Worm (Caenorhabditis elegans) whole organism, L4 larva: ENCODE data around the gene B0464.9.
A peak's percentile ranks its signal among the peaks of the same experiment; 100 is the strongest.

Source experiments
- D1046.2 ChIP-seq: fragments of 200-800 bp; sonication (Bioruptor generic); IDR thresholded peaks from 2 replicates; pipeline ENCODE4 v1.3.6; 2022; ENCODE audit warnings: missing genetic modification characterization, missing compliant biosample characterization
- F26F4.8 ChIP-seq: fragments of 200-800 bp; sonication (Bioruptor generic); conservative IDR thresholded peaks from 2 replicates; pipeline ENCODE4 v1.3.6; 2022; ENCODE audit warnings: missing genetic modification characterization, missing compliant biosample characterization
- F49E8.2 ChIP-seq: sonication (generic microtip); optimal IDR thresholded peaks from 2 replicates; lab custom pipeline; 2016; ENCODE audit warnings: missing compliant biosample characterization, mild to moderate bottlenecking, missing genetic modification characterization, borderline replicate concordance
- T20F7.1 ChIP-seq: fragments of 200-800 bp; sonication (Bioruptor generic); optimal IDR thresholded peaks from 2 replicates; lab custom pipeline; 2018; ENCODE audit warnings: mild to moderate bottlenecking, missing genetic modification characterization, missing compliant biosample characterization
- ZK546.5 ChIP-seq, 2 experiments: sonication (generic microtip); optimal IDR thresholded peaks; 2 replicates each; lab custom pipeline; 2017; ENCODE audit warnings: missing biosample characterization in 2 of 2, missing genetic modification characterization in 2 of 2
- ama-1 ChIP-seq: fragments of 150-350 bp; optimal IDR thresholded peaks from 2 replicates; lab custom pipeline; 2014; ENCODE audit warnings: inconsistent platforms, mixed read lengths
- ceh-20 ChIP-seq: fragments of 200-800 bp; sonication (Bioruptor generic); IDR thresholded peaks from 2 replicates; pipeline ENCODE4 v1.3.6; 2022; ENCODE audit warnings: missing genetic modification reagents, missing genetic modification characterization, missing compliant biosample characterization
- ceh-28 ChIP-seq: fragments of 150-350 bp; optimal IDR thresholded peaks from 2 replicates; lab custom pipeline; 2014; ENCODE audit warnings: missing biosample characterization, missing genetic modification reagents, missing genetic modification characterization
- ceh-32 ChIP-seq: sonication (generic microtip); optimal IDR thresholded peaks from 2 replicates; lab custom pipeline; 2016; ENCODE audit warnings: mild to moderate bottlenecking, missing genetic modification characterization, missing compliant biosample characterization; ENCODE audit not compliant: poor library complexity
- ceh-82 ChIP-seq: sonication (generic microtip); optimal IDR thresholded peaks from 2 replicates; lab custom pipeline; 2017; ENCODE audit warnings: missing biosample characterization, missing genetic modification characterization
- ces-1 ChIP-seq: fragments of 150-350 bp; sonication (generic microtip); optimal IDR thresholded peaks from 4 replicates; lab custom pipeline; 2014; ENCODE audit warnings: missing biosample characterization, missing genetic modification reagents, missing genetic modification characterization
- cey-2 ChIP-seq: sonication (generic microtip); optimal IDR thresholded peaks from 3 replicates; lab custom pipeline; 2017; ENCODE audit warnings: missing genetic modification characterization, mild to moderate bottlenecking, missing compliant biosample characterization, antibody characterized with exemption, borderline replicate concordance; ENCODE audit not compliant: insufficient read depth
- daf-16 ChIP-seq, 3 experiments: sonication (generic microtip); optimal IDR thresholded peaks; 2 replicates each; lab custom pipeline; 2016 to 2017; ENCODE audit warnings: missing genetic modification characterization in 3 of 3, missing genetic modification reagents in 3 of 3, mild to moderate bottlenecking in 2 of 3, missing compliant biosample characterization in 2 of 3, missing biosample characterization in 1 of 3, moderate library complexity in 1 of 3
- dmd-9 ChIP-seq: fragments of 200-800 bp; sonication (Bioruptor generic); IDR thresholded peaks from 2 replicates; pipeline ENCODE4 v1.3.6; 2022; ENCODE audit warnings: missing genetic modification reagents, missing genetic modification characterization, missing compliant biosample characterization
- duxl-1 ChIP-seq: sonication (generic microtip); optimal IDR thresholded peaks from 2 replicates; lab custom pipeline; 2016; ENCODE audit warnings: mild to moderate bottlenecking, missing genetic modification characterization, moderate library complexity, missing compliant biosample characterization; ENCODE audit not compliant: poor library complexity
- dve-1 ChIP-seq: sonication (generic microtip); optimal IDR thresholded peaks from 2 replicates; lab custom pipeline; 2017; ENCODE audit warnings: antibody characterized with exemption, mild to moderate bottlenecking, missing genetic modification characterization, missing compliant biosample characterization; ENCODE audit not compliant: insufficient read depth
- egl-43 ChIP-seq: fragments of 200-800 bp; sonication (Bioruptor generic); IDR thresholded peaks from 2 replicates; pipeline ENCODE4 v1.3.6; 2022; ENCODE audit warnings: missing genetic modification reagents, missing genetic modification characterization, missing compliant biosample characterization
- gei-8 ChIP-seq: fragments of 200-800 bp; sonication (Bioruptor generic); optimal IDR thresholded peaks from 2 replicates; lab custom pipeline; 2018; ENCODE audit warnings: mild to moderate bottlenecking, missing genetic modification characterization, missing compliant biosample characterization
- hif-1 ChIP-seq, 2 experiments: sonication (generic microtip); optimal IDR thresholded peaks; 2 replicates each; lab custom pipeline; 2016 to 2017; ENCODE audit warnings: missing compliant biosample characterization in 2 of 2, missing genetic modification characterization in 2 of 2, missing genetic modification reagents in 2 of 2, missing genotype in 2 of 2, mild to moderate bottlenecking in 1 of 2
- hmg-1.1 ChIP-seq: fragments of 200-800 bp; sonication (Bioruptor generic); IDR thresholded peaks from 2 replicates; pipeline ENCODE4 v1.3.6; 2022; ENCODE audit warnings: missing genetic modification reagents, missing genetic modification characterization, missing compliant biosample characterization
- lin-1 ChIP-seq: fragments of 200-800 bp; sonication (Bioruptor generic); IDR thresholded peaks from 2 replicates; pipeline ENCODE4 v1.3.6; 2022; ENCODE audit warnings: missing genetic modification reagents, missing genetic modification characterization, missing compliant biosample characterization
- lin-13 ChIP-seq: fragments of 150-350 bp; optimal IDR thresholded peaks from 2 replicates; lab custom pipeline; 2014; ENCODE audit warnings: missing biosample characterization, missing genetic modification reagents, missing genetic modification characterization
- lsy-2 ChIP-seq, 2 experiments: fragments of 150-350 bp in 1 of 2; sonication (generic microtip) in 1 of 2; optimal IDR thresholded peaks; 2 replicates each; lab custom pipeline; 2014 to 2017; ENCODE audit warnings: missing biosample characterization in 2 of 2, missing genetic modification characterization in 2 of 2
- madf-9 ChIP-seq: fragments of 200-800 bp; sonication (Bioruptor generic); conservative IDR thresholded peaks from 2 replicates; pipeline ENCODE4 v1.3.6; 2022; ENCODE audit warnings: missing genetic modification reagents, missing genetic modification characterization, missing compliant biosample characterization
- mdl-1 ChIP-seq, 2 experiments: fragments of 150-350 bp in 1 of 2; sonication (generic microtip) in 1 of 2; optimal IDR thresholded peaks; 2 replicates each; lab custom pipeline; 2014 to 2017; ENCODE audit warnings: missing biosample characterization in 2 of 2, missing genetic modification characterization in 2 of 2
- mep-1 ChIP-seq: fragments of 150-350 bp; sonication (generic microtip); optimal IDR thresholded peaks from 3 replicates; lab custom pipeline; 2014; ENCODE audit warnings: missing biosample characterization, missing genetic modification characterization
- mes-2 ChIP-seq: sonication (generic microtip); optimal IDR thresholded peaks from 2 replicates; lab custom pipeline; 2016; ENCODE audit warnings: missing genotype, mild to moderate bottlenecking, missing genetic modification characterization, missing compliant biosample characterization; ENCODE audit not compliant: poor library complexity, severe bottlenecking
- mxl-2 ChIP-seq: fragments of 200-800 bp; sonication (Bioruptor generic); conservative IDR thresholded peaks from 2 replicates; pipeline ENCODE4 v1.3.6; 2022; ENCODE audit warnings: missing genetic modification reagents, missing genetic modification characterization, missing compliant biosample characterization
- mxl-3 ChIP-seq: fragments of 200-800 bp; sonication (Bioruptor generic); optimal IDR thresholded peaks from 2 replicates; lab custom pipeline; 2018; ENCODE audit warnings: mild to moderate bottlenecking, missing genetic modification characterization, missing compliant biosample characterization
- nhr-111 ChIP-seq: fragments of 200-800 bp; sonication (Bioruptor generic); optimal IDR thresholded peaks from 2 replicates; lab custom pipeline; 2018; ENCODE audit warnings: mild to moderate bottlenecking, missing genetic modification characterization, missing compliant biosample characterization
- nhr-25 ChIP-seq: sonication (generic microtip); optimal IDR thresholded peaks from 2 replicates; lab custom pipeline; 2017; ENCODE audit warnings: missing genetic modification characterization, mild to moderate bottlenecking, missing compliant biosample characterization, antibody characterized with exemption, moderate library complexity, borderline replicate concordance; ENCODE audit not compliant: insufficient read depth
- nhr-41 ChIP-seq: fragments of 200-800 bp; sonication (Bioruptor generic); IDR thresholded peaks from 2 replicates; pipeline ENCODE4 v1.3.6; 2022; ENCODE audit warnings: missing genetic modification reagents, missing genetic modification characterization, missing compliant biosample characterization
- nhr-42 ChIP-seq: fragments of 200-800 bp; sonication (Bioruptor generic); IDR thresholded peaks from 2 replicates; pipeline ENCODE4 v1.3.6; 2022; ENCODE audit warnings: missing genetic modification characterization, missing compliant biosample characterization
- nhr-48 ChIP-seq: sonication (generic microtip); optimal IDR thresholded peaks from 2 replicates; lab custom pipeline; 2016; ENCODE audit warnings: mild to moderate bottlenecking, missing genetic modification characterization, missing compliant biosample characterization
- nhr-77 ChIP-seq: fragments of 150-350 bp; optimal IDR thresholded peaks from 2 replicates; lab custom pipeline; 2014; ENCODE audit warnings: missing biosample characterization, missing genetic modification characterization
- pqm-1 ChIP-seq: sonication (generic microtip); optimal IDR thresholded peaks from 2 replicates; lab custom pipeline; 2017; ENCODE audit warnings: missing biosample characterization, missing genetic modification characterization
- rbr-2 ChIP-seq: sonication (generic microtip); optimal IDR thresholded peaks from 2 replicates; lab custom pipeline; 2016; ENCODE audit warnings: missing genotype, missing genetic modification characterization, missing compliant biosample characterization
- saeg-2 ChIP-seq: fragments of 200-800 bp; sonication (Bioruptor generic); IDR thresholded peaks from 2 replicates; pipeline ENCODE4 v1.3.6; 2022; ENCODE audit warnings: missing genetic modification reagents, missing genetic modification characterization, missing compliant biosample characterization
- sdz-12 ChIP-seq: fragments of 200-800 bp; sonication (Bioruptor generic); optimal IDR thresholded peaks from 2 replicates; lab custom pipeline; 2018; ENCODE audit warnings: mild to moderate bottlenecking, missing genetic modification characterization, missing compliant biosample characterization
- set-16 ChIP-seq: fragments of 200-800 bp; sonication (Bioruptor generic); IDR thresholded peaks from 2 replicates; pipeline ENCODE4 v1.3.6; 2022; ENCODE audit warnings: missing genetic modification reagents, missing genetic modification characterization, missing compliant biosample characterization
- snpc-4 ChIP-seq: fragments of 150-350 bp; optimal IDR thresholded peaks from 2 replicates; lab custom pipeline; 2014; ENCODE audit warnings: missing biosample characterization, missing genetic modification characterization
- spr-1 ChIP-seq: sonication (generic microtip); optimal IDR thresholded peaks from 2 replicates; lab custom pipeline; 2016; ENCODE audit warnings: mild to moderate bottlenecking, missing genetic modification characterization, missing compliant biosample characterization
- unc-130 ChIP-seq: sonication (generic microtip); optimal IDR thresholded peaks from 2 replicates; lab custom pipeline; 2016; ENCODE audit warnings: missing genetic modification reagents, missing genetic modification characterization, missing compliant biosample characterization
- zag-1 ChIP-seq: fragments of 150-350 bp; optimal IDR thresholded peaks from 2 replicates; lab custom pipeline; 2014; ENCODE audit warnings: missing biosample characterization, missing genetic modification characterization
- zfp-2 ChIP-seq: sonication (generic microtip); optimal IDR thresholded peaks from 2 replicates; lab custom pipeline; 2016; ENCODE audit warnings: mild to moderate bottlenecking, missing genetic modification characterization, missing compliant biosample characterization
- zfp-3 ChIP-seq: fragments of 200-800 bp; sonication (Bioruptor generic); conservative IDR thresholded peaks from 2 replicates; pipeline ENCODE4 v1.3.6; 2022; ENCODE audit warnings: missing genetic modification reagents, missing genetic modification characterization, missing compliant biosample characterization
- zip-2 ChIP-seq: fragments of 150-350 bp; optimal IDR thresholded peaks from 2 replicates; lab custom pipeline; 2014; ENCODE audit warnings: missing biosample characterization, missing genetic modification characterization

B0464.9 gene

ce11 chrIII:9455980-9456658, 9.4 kb upstream of the B0464.9 start, which contains the start of the genes rheb-1 and spk-1:
TSS of gene rheb-1 (minus strand) at chrIII:9456030.
TSS of gene spk-1 (plus strand) at chrIII:9456608.
- TF ChIP-seq sdz-12 (GFP tag; lab: Kevin White, UChicago): no peak
- TF ChIP-seq T20F7.1 (GFP tag; lab: Kevin White, UChicago): peak; percentile 83
- TF ChIP-seq rbr-2 (tag; lab: Kevin White, UChicago): peak; percentile 89
- TF ChIP-seq mxl-3: peak; percentile 70
- TF ChIP-seq mes-2: peak; percentile 94
- no peak for TF ChIP-seq zag-1 (tag; lab: Kevin White, UChicago)
- no peak for TF ChIP-seq D1046.2 (GFP tag; lab: Robert Waterston, UW)
- TF ChIP-seq ZK546.5 (tag; optimal IDR thresholded peaks at IDR 0.05; lab: Kevin White, UChicago): peak; percentile 21 to 95
- no peak for TF ChIP-seq F26F4.8 (GFP tag; lab: Robert Waterston, UW)
- peak; percentile 89 for TF ChIP-seq nhr-48 (tag; lab: Kevin White, UChicago)
- peak; percentile 53 for TF ChIP-seq pqm-1 (tag; lab: Kevin White, UChicago)
- TF ChIP-seq unc-130 (GFP tag; lab: Kevin White, UChicago): peak; percentile 81
- no peak for TF ChIP-seq mxl-2 (GFP tag; lab: Robert Waterston, UW)
- peak; percentile 89 for TF ChIP-seq mep-1 (tag; lab: Kevin White, UChicago)
- peak; percentile 64; the same call in 1 of the 2 replicates for TF ChIP-seq madf-9 (GFP tag; lab: Robert Waterston, UW)
- TF ChIP-seq hmg-1.1 (GFP tag; lab: Robert Waterston, UW): peak; percentile 77; the same call in 1 of the 2 replicates
- TF ChIP-seq mdl-1 (tag; optimal IDR thresholded peaks at IDR 0.05; lab: Kevin White, UChicago): peak in 1 of 2 experiments; percentile 64
- TF ChIP-seq ces-1: no peak
- TF ChIP-seq ceh-20 (GFP tag; lab: Robert Waterston, UW): peak; percentile 91
- peak; percentile 85 for TF ChIP-seq lin-13 (GFP tag; lab: Kevin White, UChicago)
- TF ChIP-seq spr-1: peak; percentile 77
- TF ChIP-seq F49E8.2 (tag; lab: Kevin White, UChicago): peak; percentile 54
- TF ChIP-seq daf-16 (GFP tag; optimal IDR thresholded peaks at IDR 0.05; lab: Kevin White, UChicago): peak; percentile 50 to 74
- peak; percentile 94 for TF ChIP-seq daf-16 (tag; optimal IDR thresholded peaks at IDR 0.05; lab: Kevin White, UChicago)
- TF ChIP-seq lsy-2 (tag; optimal IDR thresholded peaks at IDR 0.05; lab: Kevin White, UChicago): peak; percentile 97 to 99
- peak; percentile 78; the same call in 1 of the 2 replicates for TF ChIP-seq saeg-2
- 0 out of 2 replicates have a peak, but pooled peaks have one; percentile 22 for TF ChIP-seq nhr-41 (GFP tag; lab: Robert Waterston, UW)
- TF ChIP-seq cey-2 (tag; lab: Kevin White, UChicago): no peak
- no peak for TF ChIP-seq ceh-82 (tag; lab: Kevin White, UChicago)
- TF ChIP-seq ceh-28: peak; percentile 63
- peak; percentile 29 to 83 for TF ChIP-seq hif-1 (tag; optimal IDR thresholded peaks at IDR 0.05; lab: Kevin White, UChicago)
- TF ChIP-seq lin-1 (GFP tag; lab: Robert Waterston, UW): peak; percentile 88
- peak; percentile 18 for TF ChIP-seq ama-1 (lab: Kevin White, UChicago)
- peak; percentile 49 for TF ChIP-seq duxl-1 (tag; lab: Kevin White, UChicago)
- TF ChIP-seq dmd-9 (GFP tag; lab: Robert Waterston, UW): no peak
- peak; percentile 52; the same call in 1 of the 2 replicates for TF ChIP-seq egl-43
- no peak for TF ChIP-seq snpc-4 (tag; lab: Kevin White, UChicago)
- TF ChIP-seq gei-8 (GFP tag; lab: Kevin White, UChicago): no peak
- peak; percentile 61 for TF ChIP-seq set-16 (GFP tag; lab: Robert Waterston, UW)
- TF ChIP-seq dve-1: peak; percentile 99
- no peak for TF ChIP-seq nhr-111
- TF ChIP-seq ceh-32 (tag; lab: Kevin White, UChicago): no peak
- peak; percentile 67 for TF ChIP-seq nhr-25 (tag; lab: Kevin White, UChicago)
- no peak for TF ChIP-seq zip-2 (tag; lab: Kevin White, UChicago)
- peak; percentile 63; the same call in 1 of the 2 replicates for TF ChIP-seq zfp-3
- TF ChIP-seq nhr-77: peak; percentile 93
- TF ChIP-seq zfp-2 (tag; lab: Kevin White, UChicago): peak; percentile 93
- 0 out of 2 replicates have a peak, but pooled peaks have one; percentile 53 for TF ChIP-seq nhr-42 (GFP tag; lab: Robert Waterston, UW)
